Fruit fly (Drosophila melanogaster): Measurements from ENCODE around the gene ab.

The ab gene

dm6 chr2L:11296483-11296882 is 86.0 kb downstream of the ab start:
- TF ChIP-seq HLH106 (tag; optimal IDR thresholded peaks at IDR 0.05) (no peak), psq (GFP tag; optimal IDR thresholded peaks at IDR 0.05) (no peak), brk (GFP tag; optimal IDR thresholded peaks at IDR 0.05) (no peak), woc (GFP tag; optimal IDR thresholded peaks at IDR 0.05) (no peak), foxo (GFP tag; optimal IDR thresholded peaks at IDR 0.05) (no peak), ey (GFP tag; optimal IDR thresholded peaks at IDR 0.05) (no peak), Sp1 (GFP tag; optimal IDR thresholded peaks at IDR 0.05) (no peak), tai (GFP tag; optimal IDR thresholded peaks at IDR 0.05) (no peak), Hr78 (GFP tag; optimal IDR thresholded peaks at IDR 0.05) (no peak), sv (GFP tag; optimal IDR thresholded peaks at IDR 0.05) (no peak), lola (GFP tag; optimal IDR thresholded peaks at IDR 0.05) (no peak), pan (optimal IDR thresholded peaks at IDR 0.05) (no peak), Hr83 (GFP tag; optimal IDR thresholded peaks at IDR 0.05; ENCODE audit: poor library complexity, severe bottlenecking) (no peak)

DNA sequence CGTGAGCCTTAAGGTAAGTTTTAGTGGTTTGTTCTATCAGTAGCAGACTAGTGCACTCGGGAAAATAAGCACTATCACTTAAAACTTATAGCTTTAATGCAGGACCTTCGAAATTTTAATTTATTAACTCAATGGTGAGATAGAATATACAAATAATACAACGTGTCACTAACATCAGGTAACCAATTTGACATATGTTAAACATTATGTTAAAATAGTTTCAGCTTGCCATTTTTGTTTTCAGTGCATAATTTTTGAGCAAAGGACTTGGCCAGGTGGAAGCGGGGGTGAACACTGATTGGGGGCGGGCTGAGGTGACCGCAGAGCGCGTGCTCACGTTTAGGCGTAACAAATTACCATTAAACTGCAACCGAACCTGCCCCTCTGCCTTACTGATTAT is 92.0 kb downstream of the ab start:
- TF ChIP-seq CG32264 (GFP tag; optimal IDR thresholded peaks at IDR 0.05) = no peak
- TF ChIP-seq ey (GFP tag; optimal IDR thresholded peaks at IDR 0.05) = no peak
- TF ChIP-seq N (GFP tag; optimal IDR thresholded peaks at IDR 0.05) = no peak
- no peak for TF ChIP-seq CG9705 (GFP tag; optimal IDR thresholded peaks at IDR 0.05)
- no peak for TF ChIP-seq Hnf4 (GFP tag; optimal IDR thresholded peaks at IDR 0.05)
- TF ChIP-seq CrebA (GFP tag; optimal IDR thresholded peaks at IDR 0.05; ENCODE audit: borderline replicate concordance) = no peak
- TF ChIP-seq foxo (GFP tag; optimal IDR thresholded peaks at IDR 0.05) = no peak
- TF ChIP-seq dl (GFP tag; optimal IDR thresholded peaks at IDR 0.05; ENCODE audit: insufficient read depth in 1 of 2, partially characterized antibody in 2 of 2) = no peak
- no peak for TF ChIP-seq Rel (GFP tag; optimal IDR thresholded peaks at IDR 0.05)
- no peak for TF ChIP-seq Rel (tag; optimal IDR thresholded peaks at IDR 0.05)
- TF ChIP-seq Myc (optimal IDR thresholded peaks at IDR 0.05) = no peak
- TF ChIP-seq Vsx2 (GFP tag; optimal IDR thresholded peaks at IDR 0.05; ENCODE audit: partially characterized antibody) = no peak
- no peak for TF ChIP-seq rgr (GFP tag; optimal IDR thresholded peaks at IDR 0.05)
- TF ChIP-seq GATAd (GFP tag; optimal IDR thresholded peaks at IDR 0.05) = no peak
- TF ChIP-seq br (GFP tag; optimal IDR thresholded peaks at IDR 0.05) = no peak
- TF ChIP-seq tai (GFP tag; optimal IDR thresholded peaks at IDR 0.05) = no peak
- TF ChIP-seq Dfd (GFP tag; optimal IDR thresholded peaks at IDR 0.05) = no peak
- TF ChIP-seq Sp1 (GFP tag; optimal IDR thresholded peaks at IDR 0.05) = no peak
- TF ChIP-seq Hr78 (GFP tag; optimal IDR thresholded peaks at IDR 0.05) = no peak

DNA sequence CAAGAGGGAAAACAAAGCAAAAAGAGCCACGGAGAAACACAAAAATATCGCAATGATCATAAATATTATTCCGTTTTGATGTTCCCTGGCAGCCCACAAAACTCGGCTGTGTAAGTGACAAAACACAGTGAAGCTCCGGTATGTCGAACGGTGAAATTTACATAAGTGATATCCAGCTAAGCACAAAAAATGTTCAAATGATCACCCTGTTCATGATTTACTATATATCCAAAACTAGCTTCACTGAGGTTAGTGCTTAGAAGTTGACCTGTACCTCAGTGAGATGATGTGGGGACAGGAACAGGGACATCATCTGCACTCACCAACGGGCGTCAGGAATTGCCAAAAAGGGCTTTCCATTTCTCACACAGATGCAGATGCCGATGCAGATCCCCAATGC is 95.6 kb downstream of the ab start:
- TF ChIP-seq CG32264 (GFP tag; optimal IDR thresholded peaks at IDR 0.05) (peak; percentile 35), GATAd (GFP tag; optimal IDR thresholded peaks at IDR 0.05) (peak; percentile 46), jim (GFP tag; optimal IDR thresholded peaks at IDR 0.05) (no peak), Jra (GFP tag; optimal IDR thresholded peaks at IDR 0.05) (peak; percentile 48), Dfd (GFP tag; optimal IDR thresholded peaks at IDR 0.05) (no peak), Myc (optimal IDR thresholded peaks at IDR 0.05) (no peak), HLH106 (tag; optimal IDR thresholded peaks at IDR 0.05) (peak; percentile 83), OdsH (GFP tag; optimal IDR thresholded peaks at IDR 0.05) (peak; percentile 74), Sp1 (GFP tag; optimal IDR thresholded peaks at IDR 0.05) (peak; percentile 75), CG9705 (GFP tag; optimal IDR thresholded peaks at IDR 0.05) (peak; percentile 58), Hnf4 (GFP tag; optimal IDR thresholded peaks at IDR 0.05) (peak; percentile 82), sage (GFP tag; optimal IDR thresholded peaks at IDR 0.05) (peak; percentile 75), rgr (GFP tag; optimal IDR thresholded peaks at IDR 0.05) (peak; percentile 75), pan (optimal IDR thresholded peaks at IDR 0.05) (no peak), sv (GFP tag; optimal IDR thresholded peaks at IDR 0.05) (no peak), ey (GFP tag; optimal IDR thresholded peaks at IDR 0.05) (peak; percentile 81), Mio (GFP tag; optimal IDR thresholded peaks at IDR 0.05) (no peak), CrebA (GFP tag; optimal IDR thresholded peaks at IDR 0.05; ENCODE audit: borderline replicate concordance) (peak; percentile 10), tai (GFP tag; optimal IDR thresholded peaks at IDR 0.05) (peak; percentile 77), woc (GFP tag; optimal IDR thresholded peaks at IDR 0.05) (peak; percentile 65), h (GFP tag; optimal IDR thresholded peaks at IDR 0.05) (peak; percentile 83), N (GFP tag; optimal IDR thresholded peaks at IDR 0.05) (no peak), usp (GFP tag; optimal IDR thresholded peaks at IDR 0.05) (no peak), Hr78 (GFP tag; optimal IDR thresholded peaks at IDR 0.05) (no peak), psq (GFP tag; optimal IDR thresholded peaks at IDR 0.05) (peak; percentile 71), Rel (GFP tag; optimal IDR thresholded peaks at IDR 0.05) (no peak), Rel (tag; optimal IDR thresholded peaks at IDR 0.05) (peak; percentile 14), br (GFP tag; optimal IDR thresholded peaks at IDR 0.05) (peak; percentile 81), lola (GFP tag; optimal IDR thresholded peaks at IDR 0.05) (no peak), foxo (GFP tag; optimal IDR thresholded peaks at IDR 0.05) (peak in 1 of 2 experiments; percentile 81), dl (GFP tag; optimal IDR thresholded peaks at IDR 0.05; ENCODE audit: insufficient read depth in 1 of 2, partially characterized antibody in 2 of 2) (no peak), Hr83 (GFP tag; optimal IDR thresholded peaks at IDR 0.05; ENCODE audit: poor library complexity, severe bottlenecking) (no peak), Dif (GFP tag; optimal IDR thresholded peaks at IDR 0.05; ENCODE audit: partially characterized antibody) (no peak), Abd-B (GFP tag; optimal IDR thresholded peaks at IDR 0.05) (no peak), fru (GFP tag; optimal IDR thresholded peaks at IDR 0.05) (peak; percentile 78), Vsx2 (GFP tag; optimal IDR thresholded peaks at IDR 0.05; ENCODE audit: partially characterized antibody) (no peak), dmrt93B (GFP tag; optimal IDR thresholded peaks at IDR 0.05) (peak; percentile 47), dsf (GFP tag; optimal IDR thresholded peaks at IDR 0.05; ENCODE audit: borderline replicate concordance) (no peak), brk (GFP tag; optimal IDR thresholded peaks at IDR 0.05) (peak; percentile 65)
